Fruit fly (Drosophila melanogaster) whole organism, embryonic: ENCODE results near the gene CG6912.

ENCODE experiments used
- Aef1 ChIP-seq: fragments of 200-800 bp; sonication (Bioruptor generic); IDR thresholded peaks from 3 replicates; pipeline ENCODE4 v1.3.6; 2022; ENCODE audit warnings: missing biosample characterization, missing genetic modification characterization
- Bdp1 ChIP-seq: fragments of 200-800 bp; sonication (Bioruptor generic); optimal IDR thresholded peaks from 3 replicates; lab custom pipeline; 2016; ENCODE audit warnings: missing biosample characterization, missing genetic modification characterization
- CG10209 ChIP-seq: fragments of 200-800 bp; sonication (Bioruptor generic); optimal IDR thresholded peaks from 3 replicates; lab custom pipeline; 2017; ENCODE audit warnings: missing biosample characterization, mild to moderate bottlenecking, missing genetic modification characterization, missing genetic modification reagents
- CG10274 ChIP-seq: fragments of 200-800 bp; sonication (Bioruptor generic); optimal IDR thresholded peaks from 3 replicates; lab custom pipeline; 2017; ENCODE audit warnings: missing biosample characterization, mild to moderate bottlenecking, missing genetic modification characterization
- CG11695 ChIP-seq: fragments of 200-800 bp; sonication (Bioruptor generic); IDR thresholded peaks from 3 replicates; pipeline ENCODE4 v1.3.6; 2022; ENCODE audit warnings: missing biosample characterization, missing genetic modification characterization
- CG12299 ChIP-seq: fragments of 200-800 bp; sonication (Bioruptor generic); optimal IDR thresholded peaks from 2 replicates; lab custom pipeline; 2018; ENCODE audit warnings: missing biosample characterization, mild to moderate bottlenecking, missing genetic modification characterization
- CG14014 ChIP-seq: fragments of 200-800 bp; sonication (Bioruptor generic); IDR thresholded peaks from 2 replicates; pipeline ENCODE4 v1.3.6; 2022; ENCODE audit warnings: missing biosample characterization, missing genetic modification characterization
- CG14710 ChIP-seq: fragments of 200-800 bp; sonication (Bioruptor generic); optimal IDR thresholded peaks from 3 replicates; lab custom pipeline; 2019; ENCODE audit warnings: missing biosample characterization, mild to moderate bottlenecking, missing genetic modification characterization, moderate library complexity
- CG14860 ChIP-seq: fragments of 200-800 bp; sonication (Bioruptor generic); IDR thresholded peaks from 3 replicates; pipeline ENCODE4 v1.3.6; 2022; ENCODE audit warnings: missing biosample characterization, missing genetic modification characterization; ENCODE audit not compliant: partially characterized antibody
- CG1602 ChIP-seq: fragments of 200-800 bp; sonication (Bioruptor generic); optimal IDR thresholded peaks from 3 replicates; lab custom pipeline; 2016; ENCODE audit warnings: missing biosample characterization, missing genetic modification characterization
- CG2712 ChIP-seq: fragments of 200-800 bp; optimal IDR thresholded peaks from 3 replicates; lab custom pipeline; 2019; ENCODE audit warnings: missing biosample characterization, mild to moderate bottlenecking, missing genetic modification characterization, moderate library complexity
- CG31365 ChIP-seq: fragments of 200-800 bp; sonication (Bioruptor generic); optimal IDR thresholded peaks from 2 replicates; lab custom pipeline; 2018; ENCODE audit warnings: missing biosample characterization, mild to moderate bottlenecking, missing genetic modification characterization
- CG3163 ChIP-seq: fragments of 200-800 bp; sonication (Bioruptor generic); optimal IDR thresholded peaks from 3 replicates; lab custom pipeline; 2016; ENCODE audit warnings: missing biosample characterization, missing genetic modification characterization
- CG32532 ChIP-seq: fragments of 200-800 bp; sonication (Bioruptor generic); IDR thresholded peaks from 2 replicates; pipeline ENCODE4 v1.3.6; 2022; ENCODE audit warnings: missing biosample characterization, missing genetic modification characterization
- CG43689 ChIP-seq: fragments of 200-800 bp; sonication (Bioruptor generic); IDR thresholded peaks from 2 replicates; pipeline ENCODE4 v1.3.6; 2022; ENCODE audit warnings: missing biosample characterization, missing genetic modification characterization
- CG4820 ChIP-seq: fragments of 200-800 bp; sonication (Bioruptor generic); optimal IDR thresholded peaks from 3 replicates; lab custom pipeline; 2016; ENCODE audit warnings: missing biosample characterization, missing genetic modification characterization
- CG6654 ChIP-seq: fragments of 200-800 bp; sonication (Bioruptor generic); optimal IDR thresholded peaks from 2 replicates; lab custom pipeline; 2017; ENCODE audit warnings: missing biosample characterization, mild to moderate bottlenecking, missing genetic modification characterization
- CG7987 ChIP-seq: fragments of 200-800 bp; sonication (Bioruptor generic); optimal IDR thresholded peaks from 2 replicates; lab custom pipeline; 2018; ENCODE audit warnings: missing biosample characterization, mild to moderate bottlenecking, missing genetic modification characterization, moderate library complexity
- CHES-1-like ChIP-seq: fragments of 200-800 bp; sonication (Bioruptor generic); optimal IDR thresholded peaks from 2 replicates; lab custom pipeline; 2016; ENCODE audit warnings: missing biosample characterization, missing genetic modification characterization
- D ChIP-seq, 2 experiments: fragments of 200-800 bp in 1 of 2; fragments of >200 bp in 1 of 2; sonication (Bioruptor generic) in 1 of 2; optimal IDR thresholded peaks; 2 replicates in 1 of 2; 3 replicates in 1 of 2; lab custom pipeline; 2017; ENCODE audit warnings: mild to moderate bottlenecking in 1 of 2, missing biosample characterization in 1 of 2, missing genetic modification characterization in 1 of 2, missing genetic modification reagents in 1 of 2
- D19A ChIP-seq: fragments of 200-800 bp; optimal IDR thresholded peaks from 3 replicates; lab custom pipeline; 2019; ENCODE audit warnings: missing biosample characterization, mild to moderate bottlenecking, missing genetic modification characterization, moderate library complexity
- E2f1 ChIP-seq: fragments of 200-800 bp; sonication (Bioruptor generic); IDR thresholded peaks from 2 replicates; pipeline ENCODE4 v1.3.6; 2022; ENCODE audit warnings: missing biosample characterization, missing genetic modification characterization
- Fer2 ChIP-seq: fragments of 200-800 bp; sonication (Bioruptor generic); optimal IDR thresholded peaks from 2 replicates; lab custom pipeline; 2018; ENCODE audit warnings: missing biosample characterization, mild to moderate bottlenecking, missing genetic modification characterization, moderate library complexity
- Fer3 ChIP-seq: fragments of 200-800 bp; sonication (Bioruptor generic); optimal IDR thresholded peaks from 2 replicates; lab custom pipeline; 2018; ENCODE audit warnings: missing biosample characterization, mild to moderate bottlenecking, missing genetic modification characterization, moderate library complexity
- HmgD ChIP-seq: fragments of 200-800 bp; sonication (Bioruptor generic); optimal IDR thresholded peaks from 3 replicates; lab custom pipeline; 2016; ENCODE audit warnings: missing biosample characterization, missing genetic modification characterization
- Hr78 ChIP-seq, 2 experiments: fragments of 200-800 bp in 1 of 2; fragments of >200 bp in 1 of 2; sonication (Bioruptor generic) in 1 of 2; optimal IDR thresholded peaks; 2 replicates each; lab custom pipeline; 2017 to 2019; ENCODE audit warnings: missing biosample characterization in 2 of 2, missing genetic modification characterization in 2 of 2, mild to moderate bottlenecking in 1 of 2, moderate library complexity in 1 of 2
- Kr ChIP-seq: fragments of 200-800 bp; sonication (Bioruptor generic); optimal IDR thresholded peaks from 2 replicates; lab custom pipeline; 2017; ENCODE audit warnings: missing biosample characterization, mild to moderate bottlenecking, missing genetic modification characterization
- MESR4 ChIP-seq: fragments of 200-800 bp; sonication (Bioruptor generic); optimal IDR thresholded peaks from 2 replicates; lab custom pipeline; 2018; ENCODE audit warnings: missing biosample characterization, mild to moderate bottlenecking, missing genetic modification characterization, moderate library complexity
- NK7.1 ChIP-seq: fragments of 200-800 bp; sonication (Bioruptor generic); optimal IDR thresholded peaks from 3 replicates; lab custom pipeline; 2016; ENCODE audit warnings: missing biosample characterization, missing genetic modification characterization
- TFAM ChIP-seq: fragments of 200-800 bp; sonication (Bioruptor generic); optimal IDR thresholded peaks from 2 replicates; lab custom pipeline; 2017; ENCODE audit warnings: missing biosample characterization, missing genetic modification characterization, inconsistent platforms
- abd-A ChIP-seq: fragments of 200-800 bp; sonication (Bioruptor generic); optimal IDR thresholded peaks from 3 replicates; lab custom pipeline; 2019; ENCODE audit warnings: missing biosample characterization, mild to moderate bottlenecking, missing genetic modification characterization, moderate library complexity
- bsh ChIP-seq, 2 experiments: fragments of 200-800 bp; sonication (Bioruptor generic); optimal IDR thresholded peaks; 2 replicates each; lab custom pipeline; 2017 to 2018; ENCODE audit warnings: mild to moderate bottlenecking in 2 of 2, missing biosample characterization in 2 of 2, missing genetic modification characterization in 2 of 2, moderate library complexity in 1 of 2
- btn ChIP-seq: fragments of 200-800 bp; sonication (Bioruptor generic); optimal IDR thresholded peaks from 2 replicates; lab custom pipeline; 2016; ENCODE audit warnings: missing biosample characterization, missing genetic modification characterization
- cas ChIP-seq: fragments of 200-800 bp; sonication (Bioruptor generic); IDR thresholded peaks from 2 replicates; pipeline ENCODE4 v1.3.6; 2022; ENCODE audit warnings: missing biosample characterization, missing genetic modification characterization
- cato ChIP-seq: fragments of 200-800 bp; sonication (Bioruptor generic); optimal IDR thresholded peaks from 2 replicates; lab custom pipeline; 2016; ENCODE audit warnings: missing biosample characterization, missing genetic modification characterization, borderline replicate concordance
- cwo ChIP-seq: fragments of 200-800 bp; sonication (Bioruptor generic); optimal IDR thresholded peaks from 3 replicates; lab custom pipeline; 2017; ENCODE audit warnings: missing biosample characterization, missing genetic modification characterization, mild to moderate bottlenecking, moderate library complexity, missing genetic modification reagents
- danr ChIP-seq: fragments of 200-800 bp; sonication (Bioruptor generic); IDR thresholded peaks from 2 replicates; pipeline ENCODE4 v1.3.6; 2022; ENCODE audit warnings: missing biosample characterization, missing genetic modification characterization
- fru ChIP-seq: fragments of >200 bp; optimal IDR thresholded peaks from 2 replicates; lab custom pipeline; 2017
- ftz-f1 ChIP-seq: fragments of 200-800 bp; sonication (Bioruptor generic); optimal IDR thresholded peaks from 2 replicates; lab custom pipeline; 2016; ENCODE audit warnings: missing biosample characterization, missing genetic modification characterization
- grn ChIP-seq: fragments of 200-800 bp; sonication (Bioruptor generic); optimal IDR thresholded peaks from 3 replicates; lab custom pipeline; 2017; ENCODE audit warnings: missing biosample characterization, missing genetic modification characterization
- ken ChIP-seq: fragments of 200-800 bp; sonication (Bioruptor generic); IDR thresholded peaks from 3 replicates; pipeline ENCODE4 v1.3.6; 2022; ENCODE audit warnings: missing biosample characterization, missing genetic modification characterization
- mirr ChIP-seq: fragments of 200-800 bp; sonication (Bioruptor generic); optimal IDR thresholded peaks from 3 replicates; lab custom pipeline; 2018; ENCODE audit warnings: missing biosample characterization, mild to moderate bottlenecking, missing genetic modification characterization
- pita ChIP-seq: fragments of 200-800 bp; sonication (Bioruptor generic); optimal IDR thresholded peaks from 2 replicates; lab custom pipeline; 2017; ENCODE audit warnings: missing biosample characterization, mild to moderate bottlenecking, missing genetic modification characterization
- ro ChIP-seq: fragments of 200-800 bp; sonication (Bioruptor generic); IDR thresholded peaks from 2 replicates; pipeline ENCODE4 v1.3.6; 2022; ENCODE audit warnings: missing biosample characterization, missing genetic modification characterization
- schlank ChIP-seq: fragments of 200-800 bp; sonication (Bioruptor generic); optimal IDR thresholded peaks from 2 replicates; lab custom pipeline; 2018; ENCODE audit warnings: missing biosample characterization, mild to moderate bottlenecking, missing genetic modification characterization
- shn ChIP-seq: fragments of 200-800 bp; sonication (Bioruptor generic); optimal IDR thresholded peaks from 3 replicates; lab custom pipeline; 2016; ENCODE audit warnings: missing biosample characterization, missing genetic modification characterization
- sr ChIP-seq: fragments of 200-800 bp; sonication (Bioruptor generic); IDR thresholded peaks from 3 replicates; pipeline ENCODE4 v1.3.6; 2022; ENCODE audit warnings: missing biosample characterization, missing genetic modification characterization
- wek ChIP-seq: fragments of 200-800 bp; sonication (Bioruptor generic); optimal IDR thresholded peaks from 3 replicates; lab custom pipeline; 2018; ENCODE audit warnings: missing biosample characterization, mild to moderate bottlenecking, missing genetic modification characterization, moderate library complexity
- zen ChIP-seq: fragments of 200-800 bp; sonication (Bioruptor generic); optimal IDR thresholded peaks from 3 replicates; lab custom pipeline; 2018; ENCODE audit warnings: missing biosample characterization, mild to moderate bottlenecking, missing genetic modification characterization, moderate library complexity

The CG6912 gene

dm6 chr3R:15087606-15088193 lies 49.1 kb downstream of the CG6912 start (continued):
- TF ChIP-seq D (optimal IDR thresholded peaks at IDR 0.05; lab: Kevin White, UChicago) = no peak
- peak; percentile 72 for TF ChIP-seq D (GFP tag; optimal IDR thresholded peaks at IDR 0.05; lab: Kevin White, UChicago)
- TF ChIP-seq CG7987 = peak; percentile 40
- peak; percentile 53 for TF ChIP-seq CG10274 (GFP tag; lab: Kevin White, UChicago)
- TF ChIP-seq CG12299 = peak; percentile 47
- peak; percentile 59 for TF ChIP-seq Bdp1 (GFP tag; lab: Kevin White, UChicago)
- TF ChIP-seq CG3163 (GFP tag; lab: Kevin White, UChicago) = peak; percentile 63
- TF ChIP-seq CG6654 (GFP tag; lab: Kevin White, UChicago) = peak; percentile 47
- no peak for TF ChIP-seq mirr (GFP tag; lab: Kevin White, UChicago)
- TF ChIP-seq ken = peak; percentile 88
- TF ChIP-seq grn (GFP tag; lab: Kevin White, UChicago) = peak; percentile 53
- no peak for TF ChIP-seq fru (lab: Kevin White, UChicago)
- TF ChIP-seq cato (GFP tag; lab: Kevin White, UChicago) = peak; percentile 71
- TF ChIP-seq CG1602 (GFP tag; lab: Kevin White, UChicago) = peak; percentile 76
- peak; percentile 80 for TF ChIP-seq cas (GFP tag; lab: Robert Waterston, UW)
- TF ChIP-seq CG4820 (GFP tag; lab: Kevin White, UChicago) = peak; percentile 88
- peak; percentile 54 for TF ChIP-seq CG14710
- TF ChIP-seq ftz-f1 (GFP tag; lab: Kevin White, UChicago) = no peak
- peak in 1 of 2 experiments; percentile 81 for TF ChIP-seq bsh (GFP tag; optimal IDR thresholded peaks at IDR 0.05; lab: Kevin White, UChicago)
- TF ChIP-seq danr (GFP tag; lab: Robert Waterston, UW) = peak; percentile 89
- peak; percentile 86 for TF ChIP-seq CG2712 (tag; lab: Kevin White, UChicago)
- TF ChIP-seq CG43689 (GFP tag; lab: Robert Waterston, UW) = peak; percentile 79
- peak; percentile 70 for TF ChIP-seq D19A
- no peak for TF ChIP-seq schlank
- no peak for TF ChIP-seq MESR4 (GFP tag; lab: Kevin White, UChicago)
- no peak for TF ChIP-seq Kr (GFP tag; lab: Kevin White, UChicago)
- TF ChIP-seq wek (GFP tag; lab: Kevin White, UChicago) = peak; percentile 54
- TF ChIP-seq Fer3 (tag; lab: Kevin White, UChicago) = peak; percentile 75
- TF ChIP-seq shn (GFP tag; lab: Kevin White, UChicago) = peak; percentile 75
- peak; percentile 93 for TF ChIP-seq E2f1 (GFP tag; lab: Robert Waterston, UW)
- TF ChIP-seq HmgD (GFP tag; lab: Kevin White, UChicago) = peak; percentile 37
- peak; percentile 75 for TF ChIP-seq btn (GFP tag; lab: Kevin White, UChicago)
- peak; percentile 53 for TF ChIP-seq cwo (GFP tag; lab: Kevin White, UChicago)
- peak; percentile 9 for TF ChIP-seq TFAM (GFP tag; lab: Kevin White, UChicago)
- TF ChIP-seq CHES-1-like (GFP tag; lab: Kevin White, UChicago) = peak; percentile 83
- TF ChIP-seq NK7.1 (GFP tag; lab: Kevin White, UChicago) = peak; percentile 85
- peak; percentile 75 for TF ChIP-seq ro (GFP tag; lab: Robert Waterston, UW)
- TF ChIP-seq CG32532 (GFP tag; lab: Robert Waterston, UW) = peak; percentile 88
- TF ChIP-seq CG14860 (GFP tag; lab: Robert Waterston, UW) = no peak
- peak; percentile 93 for TF ChIP-seq Aef1 (GFP tag; lab: Robert Waterston, UW)
- TF ChIP-seq Fer2 (tag; lab: Kevin White, UChicago) = peak; percentile 34
- no peak for TF ChIP-seq abd-A (tag; lab: Kevin White, UChicago)
- TF ChIP-seq CG14014 = peak; percentile 93
- no peak for TF ChIP-seq pita
- TF ChIP-seq CG11695 = peak; percentile 92
- peak; percentile 55 for TF ChIP-seq CG31365 (tag; lab: Kevin White, UChicago)
- TF ChIP-seq zen = peak; percentile 59
- TF ChIP-seq CG10209 (GFP tag; lab: Kevin White, UChicago) = peak; percentile 79
- TF ChIP-seq Hr78 (GFP tag; optimal IDR thresholded peaks at IDR 0.05; lab: Kevin White, UChicago) = peak in 1 of 2 experiments; percentile 89
- peak; percentile 78; the same call in 2 of the 3 replicates for TF ChIP-seq sr
